Worm (Caenorhabditis elegans) whole organism, dauer: Measurements from ENCODE around the gene pfd-1.

ENCODE experiments used
- unc-62 ChIP-seq: sonication (generic microtip); optimal IDR thresholded peaks from 2 replicates; lab custom pipeline; 2017; ENCODE audit warnings: missing biosample characterization, missing genetic modification reagents, missing genetic modification characterization

The pfd-1 gene

DNA sequence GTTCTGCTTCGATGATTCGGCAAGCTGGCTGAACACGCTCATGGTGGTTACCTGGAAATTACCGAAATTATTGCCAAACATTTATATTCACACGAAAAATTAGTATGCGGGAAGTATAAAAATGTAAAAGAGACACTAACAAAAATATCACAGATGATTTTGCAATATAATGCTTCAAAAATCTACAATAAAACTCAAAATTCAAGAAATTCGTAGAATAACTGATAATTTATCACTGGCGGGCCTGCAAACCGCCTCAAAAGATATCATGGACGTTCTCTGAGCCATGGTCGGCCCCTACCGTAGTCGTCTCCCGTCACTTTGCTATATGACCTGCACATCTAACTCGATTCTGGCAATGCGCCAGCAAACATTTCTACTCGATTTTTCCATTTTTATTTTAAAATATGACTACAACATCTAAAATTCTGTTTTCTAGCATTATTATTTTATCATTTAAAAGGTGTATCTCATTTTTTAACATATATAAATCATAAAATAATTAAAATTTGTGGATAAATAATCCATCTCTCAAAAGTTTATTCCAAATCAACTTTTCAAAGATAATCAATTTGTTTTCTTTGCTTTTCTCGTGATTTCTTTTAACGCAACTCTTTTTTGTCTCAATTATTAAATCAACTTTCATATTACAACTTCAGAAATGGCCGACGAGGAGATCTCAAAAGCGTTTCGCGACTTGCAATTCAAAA lies at the start of gene pfd-1, which contains the start of gene F01G4.6:
Gene pfd-1, plus strand, starts transcription at position 660 of the 710 bp plus-strand sequence.
Gene F01G4.6, minus strand, starts transcription at position 51 of the 710 bp plus-strand sequence.
- peak; percentile 13 for TF ChIP-seq unc-62

DNA sequence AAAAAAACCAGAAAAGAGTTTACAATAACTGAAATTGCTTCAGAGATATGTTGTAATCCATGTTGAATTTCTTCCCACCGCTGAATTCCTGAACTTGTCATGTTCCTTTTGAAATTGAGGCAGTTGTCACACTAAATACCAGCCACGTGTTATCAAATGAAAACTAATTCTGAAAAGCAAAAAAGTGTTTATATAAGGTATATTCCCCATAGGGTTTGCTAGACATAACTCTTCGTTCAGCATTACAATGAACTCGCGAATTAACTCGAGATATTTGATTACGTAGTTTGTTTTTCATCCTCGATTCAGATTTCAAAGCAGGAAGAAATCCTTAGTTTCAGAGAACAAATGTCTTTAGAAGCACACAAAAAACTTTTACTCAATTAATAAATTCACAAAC lies 49.6 kb upstream of the pfd-1 start, which contains the start of gene str-3:
Gene str-3, minus strand, starts transcription at position 101 of the 400 bp plus-strand sequence.
- no peak for TF ChIP-seq unc-62

- no peak for TF ChIP-seq unc-62
Measured at ce11 chrIV:11101383-11101782, 48.5 kb upstream of the pfd-1 start, which contains the start of gene srlf-18. Gene srlf-18, minus strand, starts transcription at chrIV:11101483.

ce11 chrIV:11102608-11103007 lies 47.3 kb upstream of the pfd-1 start, which contains the start of gene srlf-17:
Gene srlf-17, minus strand, starts transcription at chrIV:11102708.
- TF ChIP-seq unc-62, result no peak

- no peak for TF ChIP-seq unc-62
Measured at ce11 chrIV:11103501-11103900, 46.4 kb upstream of the pfd-1 start.

- no peak for TF ChIP-seq unc-62
Measured at ce11 chrIV:11105724-11106123, 44.2 kb upstream of the pfd-1 start, which contains the start of gene srlf-24. Gene srlf-24, minus strand, starts transcription at chrIV:11105824.

DNA sequence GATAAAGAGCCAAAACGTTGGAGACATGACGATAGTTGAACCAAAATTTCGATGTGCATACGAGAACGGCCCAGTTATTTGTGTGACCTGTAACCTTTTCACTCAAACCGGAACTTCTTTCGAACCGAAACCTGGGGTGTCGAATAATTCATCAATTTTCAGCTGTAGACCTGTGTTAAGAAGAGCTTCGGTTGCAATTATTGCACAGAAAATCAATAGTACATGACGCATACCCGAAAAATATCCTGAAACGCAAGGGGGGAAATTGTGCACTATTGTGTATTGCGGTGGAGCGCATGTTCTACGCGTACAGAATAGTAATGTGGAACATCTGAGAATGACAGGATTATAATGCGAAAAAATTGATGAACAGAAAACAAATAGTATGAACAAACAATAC lies 40.1 kb upstream of the pfd-1 start, which contains the start of gene pigk-1:
Gene pigk-1, minus strand, starts transcription at position 248 of the 400 bp plus-strand sequence.
- TF ChIP-seq unc-62, result no peak

DNA sequence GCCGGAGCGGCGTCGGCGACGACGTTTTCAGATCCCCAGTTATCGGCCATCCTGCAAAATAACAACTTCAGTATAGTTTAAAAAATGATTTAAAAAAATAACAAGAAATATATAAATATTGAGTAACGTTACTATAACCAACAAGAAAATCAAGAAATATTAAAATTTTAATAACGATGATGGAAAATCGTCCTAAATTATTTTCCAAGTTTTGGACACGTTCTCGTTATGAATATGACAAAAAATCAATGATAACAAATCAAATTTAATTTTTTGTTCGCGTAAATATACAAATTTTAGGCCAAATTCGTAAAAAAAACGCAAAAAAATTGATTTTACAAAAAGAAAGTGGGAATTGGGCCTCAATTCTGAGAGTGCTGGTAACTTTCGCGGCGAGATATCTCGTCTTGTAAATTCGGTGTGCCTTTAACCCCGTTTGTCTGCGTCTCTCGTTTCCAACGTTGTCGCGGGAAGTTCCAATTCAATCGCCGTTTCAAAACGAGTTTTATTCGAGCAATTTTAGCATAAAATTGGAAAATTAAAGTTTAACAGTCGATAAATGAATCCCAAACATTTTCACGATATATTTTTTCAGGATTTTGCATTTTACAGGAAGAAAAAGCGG lies 38.8 kb upstream of the pfd-1 start, which contains the start of gene rps-5:
Gene rps-5, minus strand, starts transcription at position 51 of the 625 bp plus-strand sequence.
- TF ChIP-seq unc-62, result no peak

DNA sequence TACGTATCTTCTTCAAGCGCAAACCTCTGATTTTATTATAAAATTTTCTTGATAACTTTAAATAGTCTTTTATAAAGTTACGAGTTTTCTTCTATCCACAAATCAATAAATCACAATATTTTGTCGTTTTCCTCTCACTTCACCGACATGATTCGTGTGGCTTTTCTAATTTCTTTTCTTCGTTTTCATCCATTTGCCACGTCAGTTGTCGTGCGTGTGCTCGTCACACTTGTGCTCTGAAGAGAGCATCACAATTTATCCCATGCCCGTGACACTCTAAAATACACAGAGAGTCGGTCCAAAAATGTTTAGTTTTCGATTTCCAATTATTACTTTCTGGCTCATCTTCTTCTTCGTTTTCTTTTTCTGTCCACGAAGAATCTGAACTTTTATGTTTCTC lies 38.0 kb upstream of the pfd-1 start:
- TF ChIP-seq unc-62, result no peak

DNA sequence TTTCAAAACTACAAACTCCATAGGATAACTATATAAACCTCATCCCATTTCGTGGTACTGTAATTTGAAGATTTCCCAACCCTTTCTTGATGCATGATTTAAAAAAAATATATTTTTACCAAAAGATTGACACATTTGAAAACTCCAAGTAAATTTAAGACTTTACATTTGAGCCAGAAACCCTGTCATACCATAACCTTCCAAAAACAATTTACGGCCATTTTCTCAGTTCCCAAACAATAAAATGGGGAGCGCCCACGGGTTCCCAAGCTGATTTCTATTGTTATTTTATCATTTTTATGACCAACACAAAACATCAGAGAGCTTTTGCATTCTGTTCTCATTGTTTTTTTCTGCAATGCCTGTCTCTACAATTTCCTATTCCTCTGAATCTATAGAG lies 37.3 kb upstream of the pfd-1 start, which contains the start of gene clc-9:
Gene clc-9, plus strand, starts transcription at position 301 of the 400 bp plus-strand sequence.
- no peak for TF ChIP-seq unc-62

- TF ChIP-seq unc-62, result no peak
Measured at ce11 chrIV:11118837-11119491, 30.9 kb upstream of the pfd-1 start, which contains the start of the genes imp-2 and enpl-1. Gene imp-2, minus strand, starts transcription at chrIV:11118887. Gene enpl-1, plus strand, starts transcription at chrIV:11119298.

DNA sequence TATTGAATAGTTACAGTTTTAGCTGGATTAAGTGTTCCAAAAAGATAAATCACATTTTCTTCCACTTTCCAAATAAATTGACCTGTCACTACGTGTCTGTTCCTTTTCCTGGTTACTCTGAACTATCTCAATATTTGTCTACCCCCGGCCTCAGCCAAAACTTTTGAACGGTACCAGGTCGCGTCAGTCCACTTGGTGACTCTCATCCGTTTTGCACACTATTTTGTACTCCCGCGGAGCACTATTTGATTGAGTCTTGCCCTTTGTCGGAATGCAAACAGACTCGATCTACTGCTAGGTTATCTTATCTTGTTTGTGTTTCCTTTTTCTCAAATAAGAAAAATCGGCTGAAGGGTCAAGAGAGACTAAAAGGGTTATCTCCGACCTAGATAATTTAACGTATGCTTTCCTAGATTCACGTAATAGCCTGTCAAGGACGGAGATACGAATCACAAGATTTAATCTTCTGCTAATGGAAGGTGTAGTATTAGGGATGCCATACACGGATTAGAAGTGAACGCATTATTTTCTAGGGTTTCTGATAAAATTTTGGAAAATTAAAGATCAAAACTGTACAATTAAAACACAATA lies 29.8 kb upstream of the pfd-1 start:
- no peak for TF ChIP-seq unc-62

- no peak for TF ChIP-seq unc-62
Measured at ce11 chrIV:11124674-11125073, 25.2 kb upstream of the pfd-1 start, which contains the start of gene spo-11. Gene spo-11, minus strand, starts transcription at chrIV:11124862.

DNA sequence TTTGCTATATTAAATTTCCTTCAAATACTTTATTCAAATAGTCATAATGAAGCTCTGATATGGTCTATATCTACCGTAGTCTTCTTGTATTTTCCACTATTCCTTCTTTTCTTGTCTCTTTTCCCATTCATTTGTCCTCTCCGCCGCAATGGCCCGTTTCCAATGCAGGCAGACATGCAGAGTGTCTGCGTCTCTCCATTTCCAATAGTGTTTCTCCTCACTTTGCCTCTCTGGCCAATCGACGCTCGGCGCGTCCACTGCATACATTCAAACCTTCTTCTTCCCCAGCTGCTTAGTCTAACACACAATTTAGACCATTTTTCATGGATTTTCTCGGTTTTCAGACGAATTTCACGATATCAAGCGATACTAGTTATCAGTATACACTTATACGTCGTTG lies 24.7 kb upstream of the pfd-1 start:
- no peak for TF ChIP-seq unc-62

DNA sequence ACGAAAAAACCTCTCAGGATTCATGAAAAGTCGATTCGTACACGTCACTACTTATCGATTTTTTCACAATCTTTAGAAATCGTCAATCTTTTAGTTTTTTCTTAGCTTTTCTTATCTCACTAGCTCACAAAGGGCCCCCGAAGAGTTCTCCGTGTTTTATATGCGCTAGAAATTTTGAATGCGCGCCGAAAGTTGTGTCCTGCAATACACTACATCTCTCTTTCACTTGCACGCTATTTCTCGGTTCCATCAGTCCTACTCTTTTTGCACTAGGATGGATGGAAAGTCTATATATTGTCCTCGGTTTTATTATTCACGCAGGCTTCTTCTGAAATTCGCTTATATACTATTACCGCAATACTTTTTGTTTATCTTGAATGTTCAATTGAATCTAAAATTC lies 24.3 kb upstream of the pfd-1 start:
- TF ChIP-seq unc-62, result no peak

DNA sequence TGAATTAATAATTGTTTCAGACTA lies 24.1 kb upstream of the pfd-1 start, which contains the start of gene swsn-4:
Gene swsn-4, plus strand, starts transcription at position 21 of the 24 bp plus-strand sequence.
- no peak for TF ChIP-seq unc-62

ce11 chrIV:11126028-11126427 lies 23.9 kb upstream of the pfd-1 start:
- TF ChIP-seq unc-62, result no peak
